Worm (Caenorhabditis elegans): ENCODE results near the gene num-1.

DNA sequence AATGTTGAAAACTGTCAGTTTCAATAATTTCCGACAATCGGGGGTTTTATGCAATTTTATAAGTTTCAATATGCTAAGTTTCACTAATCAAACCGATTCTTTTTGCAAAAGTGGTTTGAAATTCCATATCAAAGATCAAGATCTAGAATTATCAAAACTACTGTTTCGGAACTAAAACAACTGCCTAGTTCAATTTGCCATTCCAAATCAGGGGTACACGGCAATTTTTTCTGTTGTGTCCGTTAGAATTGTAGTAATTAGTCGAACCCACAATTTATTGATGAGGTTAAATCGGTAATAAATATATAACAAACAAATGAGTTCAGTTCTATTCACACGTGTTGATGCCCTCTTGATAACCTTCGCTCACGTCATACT is 43.8 kb upstream of the num-1 start:
- TF ChIP-seq ztf-11 (tag; optimal IDR thresholded peaks at IDR 0.05) (no peak), jun-1 (tag; optimal IDR thresholded peaks at IDR 0.05) (no peak), zip-11 (GFP tag; IDR thresholded peaks at IDR 0.05) (no peak), ZK546.5 (tag; optimal IDR thresholded peaks at IDR 0.05) (no peak), nhr-11 (tag; optimal IDR thresholded peaks at IDR 0.05) (no peak), lin-29 (GFP tag; IDR thresholded peaks at IDR 0.05) (no peak)
